Worm (Caenorhabditis elegans) whole organism, late embryonic: Measurements from ENCODE around the gene col-142.

ENCODE experiments used
- F13H6.1 ChIP-seq: sonication (generic microtip); optimal IDR thresholded peaks from 2 replicates; lab custom pipeline; 2016; ENCODE audit warnings: missing genetic modification characterization, missing compliant biosample characterization
- K02D7.2 ChIP-seq: sonication (generic microtip); optimal IDR thresholded peaks from 2 replicates; lab custom pipeline; 2017; ENCODE audit warnings: mild to moderate bottlenecking, missing genetic modification characterization, missing compliant biosample characterization
- T23F11.4 ChIP-seq: fragments of 200-800 bp; sonication (Bioruptor generic); optimal IDR thresholded peaks from 2 replicates; lab custom pipeline; 2018; ENCODE audit warnings: mild to moderate bottlenecking, missing genetic modification characterization, missing compliant biosample characterization
- Y22D7AL.16 ChIP-seq: sonication (generic microtip); optimal IDR thresholded peaks from 2 replicates; lab custom pipeline; 2016; ENCODE audit warnings: missing genetic modification characterization, missing compliant biosample characterization
- ahr-1 ChIP-seq: sonication (generic microtip); optimal IDR thresholded peaks from 2 replicates; lab custom pipeline; 2016; ENCODE audit warnings: missing genetic modification characterization, missing compliant biosample characterization
- ama-1 ChIP-seq: fragments of 150-350 bp; optimal IDR thresholded peaks from 2 replicates; lab custom pipeline; 2014
- ceh-18 ChIP-seq: sonication (generic microtip); optimal IDR thresholded peaks from 2 replicates; lab custom pipeline; 2016; ENCODE audit warnings: missing genetic modification characterization, missing compliant biosample characterization
- ceh-19 ChIP-seq: fragments of 200-800 bp; sonication (Bioruptor generic); optimal IDR thresholded peaks from 2 replicates; lab custom pipeline; 2018; ENCODE audit warnings: mild to moderate bottlenecking, missing genetic modification characterization, missing compliant biosample characterization
- ceh-2 ChIP-seq: sonication (generic microtip); optimal IDR thresholded peaks from 2 replicates; lab custom pipeline; 2016; ENCODE audit warnings: missing genotype, missing genetic modification characterization, missing compliant biosample characterization
- ceh-22 ChIP-seq: sonication (generic microtip); optimal IDR thresholded peaks from 2 replicates; lab custom pipeline; 2017; ENCODE audit warnings: missing biosample characterization, missing genetic modification characterization
- ceh-24 ChIP-seq: sonication (generic microtip); optimal IDR thresholded peaks from 2 replicates; lab custom pipeline; 2016; ENCODE audit warnings: mild to moderate bottlenecking, missing genetic modification characterization, missing compliant biosample characterization
- ceh-30 ChIP-seq: fragments of 150-350 bp; optimal IDR thresholded peaks from 2 replicates; lab custom pipeline; 2014; ENCODE audit warnings: missing biosample characterization, missing genetic modification characterization
- ceh-31 ChIP-seq: sonication (generic microtip); optimal IDR thresholded peaks from 2 replicates; lab custom pipeline; 2016; ENCODE audit warnings: missing genetic modification characterization, missing compliant biosample characterization
- ceh-34 ChIP-seq: sonication (generic microtip); optimal IDR thresholded peaks from 2 replicates; lab custom pipeline; 2016; ENCODE audit warnings: mild to moderate bottlenecking, missing genetic modification characterization, missing compliant biosample characterization
- ceh-45 ChIP-seq: fragments of 200-800 bp; sonication (Bioruptor generic); IDR thresholded peaks from 2 replicates; pipeline ENCODE4 v1.3.6; 2022; ENCODE audit warnings: missing genetic modification reagents, missing genetic modification characterization, missing compliant biosample characterization
- ceh-6 ChIP-seq: fragments of 200-800 bp; sonication (Bioruptor generic); optimal IDR thresholded peaks from 2 replicates; lab custom pipeline; 2018; ENCODE audit warnings: mild to moderate bottlenecking, missing genetic modification characterization, missing compliant biosample characterization
- che-1 ChIP-seq: sonication (generic microtip); optimal IDR thresholded peaks from 2 replicates; lab custom pipeline; 2016; ENCODE audit warnings: mild to moderate bottlenecking, missing genetic modification characterization, missing compliant biosample characterization
- dmd-4 ChIP-seq: sonication (generic microtip); optimal IDR thresholded peaks from 2 replicates; lab custom pipeline; 2016; ENCODE audit warnings: borderline replicate concordance, missing genetic modification characterization, missing compliant biosample characterization
- dve-1 ChIP-seq: sonication (generic microtip); optimal IDR thresholded peaks from 2 replicates; lab custom pipeline; 2017; ENCODE audit warnings: antibody characterized with exemption, mild to moderate bottlenecking, missing genetic modification characterization, missing compliant biosample characterization
- elt-2 ChIP-seq: sonication (generic microtip); optimal IDR thresholded peaks from 2 replicates; lab custom pipeline; 2016; ENCODE audit warnings: missing genetic modification reagents, missing genetic modification characterization, missing compliant biosample characterization
- elt-4 ChIP-seq: sonication (generic microtip); optimal IDR thresholded peaks from 2 replicates; lab custom pipeline; 2016; ENCODE audit warnings: missing genetic modification characterization, missing compliant biosample characterization
- ets-4 ChIP-seq: sonication (generic microtip); optimal IDR thresholded peaks from 2 replicates; lab custom pipeline; 2016; ENCODE audit warnings: missing genetic modification characterization, missing compliant biosample characterization
- eyg-1 ChIP-seq: sonication (generic microtip); optimal IDR thresholded peaks from 2 replicates; lab custom pipeline; 2016; ENCODE audit warnings: missing genotype, missing genetic modification characterization, missing compliant biosample characterization
- fkh-10 ChIP-seq: fragments of 150-350 bp; optimal IDR thresholded peaks from 2 replicates; lab custom pipeline; 2014; ENCODE audit warnings: missing biosample characterization, missing genetic modification reagents, missing genetic modification characterization
- gmeb-2 ChIP-seq: sonication (generic microtip); optimal IDR thresholded peaks from 2 replicates; lab custom pipeline; 2016; ENCODE audit warnings: missing genetic modification characterization, inconsistent platforms, missing compliant biosample characterization
- hlh-13 ChIP-seq: fragments of 200-800 bp; sonication (Bioruptor generic); optimal IDR thresholded peaks from 2 replicates; lab custom pipeline; 2018; ENCODE audit warnings: mild to moderate bottlenecking, missing genetic modification characterization, missing compliant biosample characterization
- hlh-30 ChIP-seq: sonication (generic microtip); optimal IDR thresholded peaks from 2 replicates; lab custom pipeline; 2017; ENCODE audit warnings: antibody characterized with exemption, missing genetic modification characterization, missing compliant biosample characterization; ENCODE audit not compliant: insufficient read depth
- hlh-6 ChIP-seq: sonication (generic microtip); optimal IDR thresholded peaks from 2 replicates; lab custom pipeline; 2016; ENCODE audit warnings: missing genotype, missing genetic modification characterization, missing compliant biosample characterization
- hlh-8 ChIP-seq: sonication (generic microtip); optimal IDR thresholded peaks from 2 replicates; lab custom pipeline; 2016; ENCODE audit warnings: missing genotype, missing genetic modification characterization, missing compliant biosample characterization
- lim-6 ChIP-seq: sonication (generic microtip); optimal IDR thresholded peaks from 2 replicates; lab custom pipeline; 2016; ENCODE audit warnings: missing genetic modification characterization, missing compliant biosample characterization
- lin-11 ChIP-seq: fragments of 200-800 bp; sonication (Bioruptor generic); optimal IDR thresholded peaks from 2 replicates; lab custom pipeline; 2018; ENCODE audit warnings: mild to moderate bottlenecking, missing genetic modification characterization, missing compliant biosample characterization
- madf-2 ChIP-seq: sonication (generic microtip); optimal IDR thresholded peaks from 2 replicates; lab custom pipeline; 2017; ENCODE audit warnings: missing genetic modification characterization, missing compliant biosample characterization
- mec-3 ChIP-seq: sonication (generic microtip); optimal IDR thresholded peaks from 2 replicates; lab custom pipeline; 2016; ENCODE audit warnings: borderline replicate concordance, missing genetic modification characterization, missing compliant biosample characterization
- nfya-1 ChIP-seq: sonication (generic microtip); optimal IDR thresholded peaks from 2 replicates; lab custom pipeline; 2017; ENCODE audit warnings: missing genetic modification characterization, mild to moderate bottlenecking, missing compliant biosample characterization, antibody characterized with exemption, moderate library complexity
- nhr-232 ChIP-seq: sonication (generic microtip); optimal IDR thresholded peaks from 2 replicates; lab custom pipeline; 2016; ENCODE audit warnings: missing genetic modification characterization, missing compliant biosample characterization
- odd-2 ChIP-seq: sonication (generic microtip); optimal IDR thresholded peaks from 2 replicates; lab custom pipeline; 2017; ENCODE audit warnings: antibody characterized with exemption, mild to moderate bottlenecking, missing genetic modification characterization, missing compliant biosample characterization
- pat-9 ChIP-seq: fragments of 200-800 bp; sonication (Bioruptor generic); optimal IDR thresholded peaks from 2 replicates; lab custom pipeline; 2018; ENCODE audit warnings: mild to moderate bottlenecking, missing genetic modification characterization, moderate library complexity, missing compliant biosample characterization
- pha-2 ChIP-seq: sonication (generic microtip); optimal IDR thresholded peaks from 2 replicates; lab custom pipeline; 2017; ENCODE audit warnings: mild to moderate bottlenecking, missing genetic modification characterization, missing compliant biosample characterization
- pha-4 ChIP-seq: fragments of 150-350 bp; optimal IDR thresholded peaks from 2 replicates; lab custom pipeline; 2018; ENCODE audit warnings: missing biosample characterization, missing genetic modification reagents, missing genetic modification characterization
- pros-1 ChIP-seq: fragments of 150-350 bp; optimal IDR thresholded peaks from 2 replicates; lab custom pipeline; 2014; ENCODE audit warnings: missing biosample characterization, missing genetic modification reagents, missing genetic modification characterization
- ref-2 ChIP-seq: sonication (generic microtip); optimal IDR thresholded peaks from 2 replicates; lab custom pipeline; 2016; ENCODE audit warnings: missing genetic modification characterization, missing compliant biosample characterization
- rnt-1 ChIP-seq: sonication (generic microtip); optimal IDR thresholded peaks from 2 replicates; lab custom pipeline; 2016; ENCODE audit warnings: missing genetic modification characterization, missing compliant biosample characterization
- sdc-2 ChIP-seq: sonication (generic microtip); optimal IDR thresholded peaks from 2 replicates; lab custom pipeline; 2016; ENCODE audit warnings: missing genotype, missing genetic modification characterization, missing compliant biosample characterization
- sox-2 ChIP-seq: fragments of 200-800 bp; sonication (Bioruptor generic); IDR thresholded peaks from 2 replicates; pipeline ENCODE4 v1.3.6; 2022; ENCODE audit warnings: missing genetic modification reagents, missing genetic modification characterization, missing compliant biosample characterization
- sox-4 ChIP-seq: sonication (generic microtip); optimal IDR thresholded peaks from 2 replicates; lab custom pipeline; 2017; ENCODE audit warnings: mild to moderate bottlenecking, missing genetic modification characterization, inconsistent platforms, missing compliant biosample characterization
- syd-9 ChIP-seq: sonication (generic microtip); optimal IDR thresholded peaks from 2 replicates; lab custom pipeline; 2016; ENCODE audit warnings: mild to moderate bottlenecking, missing genetic modification characterization, moderate library complexity, missing compliant biosample characterization
- tbx-2 ChIP-seq: sonication (generic microtip); optimal IDR thresholded peaks from 2 replicates; lab custom pipeline; 2016; ENCODE audit warnings: missing genetic modification characterization, missing compliant biosample characterization
- tbx-7 ChIP-seq: sonication (generic microtip); optimal IDR thresholded peaks from 2 replicates; lab custom pipeline; 2016; ENCODE audit warnings: missing genotype, missing genetic modification characterization, missing compliant biosample characterization
- unc-3 ChIP-seq, 2 experiments: fragments of 200-800 bp in 1 of 2; sonication (Bioruptor generic) in 1 of 2; sonication (generic microtip) in 1 of 2; conservative IDR thresholded peaks in 1 of 2; optimal IDR thresholded peaks in 1 of 2; 2 replicates each; pipeline versions ENCODE4 v1.3.6 to Lab custom; 2016 to 2022; ENCODE audit warnings: missing compliant biosample characterization in 2 of 2, missing genetic modification characterization in 2 of 2, missing genetic modification reagents in 1 of 2
- unc-42 ChIP-seq: sonication (generic microtip); optimal IDR thresholded peaks from 2 replicates; lab custom pipeline; 2016; ENCODE audit warnings: missing genotype, missing genetic modification characterization, missing compliant biosample characterization
- unc-55 ChIP-seq: sonication (generic microtip); optimal IDR thresholded peaks from 2 replicates; lab custom pipeline; 2017; ENCODE audit warnings: missing biosample characterization, missing genetic modification reagents, missing genetic modification characterization
- unc-86 ChIP-seq: sonication (generic microtip); optimal IDR thresholded peaks from 2 replicates; lab custom pipeline; 2016; ENCODE audit warnings: missing genetic modification characterization, missing compliant biosample characterization
- zip-5 ChIP-seq: sonication (generic microtip); optimal IDR thresholded peaks from 2 replicates; lab custom pipeline; 2016; ENCODE audit warnings: missing genetic modification characterization, missing compliant biosample characterization

The col-142 gene

ce11 chrV:6879490-6879889 is 48.5 kb downstream of the col-142 start:
- TF ChIP-seq sox-4 (tag; lab: Kevin White, UChicago) (peak; percentile 8), odd-2 (tag; lab: Kevin White, UChicago) (no peak), ceh-24 (tag; lab: Kevin White, UChicago) (no peak), eyg-1 (tag; lab: Kevin White, UChicago) (peak; percentile 33), rnt-1 (tag; lab: Kevin White, UChicago) (peak; percentile 89), ceh-6 (GFP tag; lab: Kevin White, UChicago) (peak; percentile 26), che-1 (no peak), ama-1 (no peak), tbx-7 (tag; lab: Kevin White, UChicago) (no peak), ceh-19 (peak; percentile 62), pat-9 (peak; percentile 19), ceh-22 (no peak), tbx-2 (peak; percentile 90), ceh-45 (GFP tag; lab: Robert Waterston, UW) (no peak), T23F11.4 (GFP tag; lab: Kevin White, UChicago) (no peak), ceh-2 (tag; lab: Kevin White, UChicago) (peak; percentile 64), dve-1 (tag; lab: Kevin White, UChicago) (peak; percentile 26), unc-55 (GFP tag; lab: Kevin White, UChicago) (peak; percentile 82), lin-11 (tag; lab: Kevin White, UChicago) (no peak), pha-2 (tag; lab: Kevin White, UChicago) (no peak), sdc-2 (peak; percentile 66), ceh-18 (tag; lab: Kevin White, UChicago) (peak; percentile 89), nhr-232 (no peak), elt-2 (tag; lab: Kevin White, UChicago) (no peak), sox-2 (GFP tag; lab: Robert Waterston, UW) (no peak), ceh-31 (tag; lab: Kevin White, UChicago) (peak; percentile 93), lim-6 (tag; lab: Kevin White, UChicago) (peak; percentile 59), zip-5 (tag; lab: Kevin White, UChicago) (peak; percentile 5), gmeb-2 (tag; lab: Kevin White, UChicago) (peak; percentile 13), mec-3 (tag; lab: Kevin White, UChicago) (peak; percentile 40), unc-3 (GFP tag; conservative IDR thresholded peaks at IDR 0.05; lab: Robert Waterston, UW) (no peak), unc-3 (tag; optimal IDR thresholded peaks at IDR 0.05; lab: Kevin White, UChicago) (no peak), pha-4 (no peak), K02D7.2 (tag; lab: Kevin White, UChicago) (no peak), ets-4 (tag; lab: Kevin White, UChicago) (peak; percentile 3), nfya-1 (peak; percentile 89), ceh-34 (tag; lab: Kevin White, UChicago) (peak; percentile 92), Y22D7AL.16 (tag; lab: Kevin White, UChicago) (no peak), pros-1 (peak; percentile 98), dmd-4 (tag; lab: Kevin White, UChicago) (peak; percentile 60), ahr-1 (tag; lab: Kevin White, UChicago) (peak; percentile 2), syd-9 (tag; lab: Kevin White, UChicago) (peak; percentile 89), hlh-8 (tag; lab: Kevin White, UChicago) (peak; percentile 59), unc-42 (peak; percentile 86), hlh-13 (no peak), fkh-10 (GFP tag; lab: Kevin White, UChicago) (no peak), madf-2 (tag; lab: Kevin White, UChicago) (peak; percentile 59), unc-86 (peak; percentile 44), ceh-30 (tag; lab: Kevin White, UChicago) (no peak), F13H6.1 (tag; lab: Kevin White, UChicago) (peak; percentile 71), hlh-6 (tag; lab: Kevin White, UChicago) (peak; percentile 86), ref-2 (peak; percentile 85), elt-4 (tag; lab: Kevin White, UChicago) (no peak), hlh-30 (tag; lab: Kevin White, UChicago) (peak; percentile 50)
